Fruit fly (Drosophila melanogaster): ENCODE data around the gene MED30.

Gene MED30

dm6 chr3L:640324-640974, 13.4 kb downstream of the MED30 start (continued):
- no peak for TF ChIP-seq cg (GFP tag; optimal IDR thresholded peaks at IDR 0.05)
- peak; percentile 90 for TF ChIP-seq Spps (tag; optimal IDR thresholded peaks at IDR 0.05)
- TF ChIP-seq CG14050 (GFP tag; IDR thresholded peaks at IDR 0.05), result no peak; the same call in 2 of the 3 replicates
- peak; percentile 47 for TF ChIP-seq Hmx (GFP tag; optimal IDR thresholded peaks at IDR 0.05)
- peak; percentile 82 for TF ChIP-seq Sox100B (GFP tag; optimal IDR thresholded peaks at IDR 0.05)
- TF ChIP-seq sd (tag; optimal IDR thresholded peaks at IDR 0.05), result no peak
- TF ChIP-seq CG7987 (GFP tag; optimal IDR thresholded peaks at IDR 0.05), result peak; percentile 1
- TF ChIP-seq CG17829 (tag; optimal IDR thresholded peaks at IDR 0.05), result peak; percentile 92
- peak; percentile 25 for TF ChIP-seq luna (GFP tag; optimal IDR thresholded peaks at IDR 0.05)
- peak; percentile 16 for TF ChIP-seq Nf-YC (tag; optimal IDR thresholded peaks at IDR 0.05)
- TF ChIP-seq Asciz (GFP tag; optimal IDR thresholded peaks at IDR 0.05), result peak; percentile 88
- TF ChIP-seq CG13624 (GFP tag; optimal IDR thresholded peaks at IDR 0.05), result peak; percentile 76
- peak; percentile 36 for TF ChIP-seq run (tag; optimal IDR thresholded peaks at IDR 0.05)
- peak; percentile 88 for TF ChIP-seq CG8765 (GFP tag; IDR thresholded peaks at IDR 0.05)
- TF ChIP-seq slou (GFP tag; optimal IDR thresholded peaks at IDR 0.05), result peak; percentile 40
- TF ChIP-seq dm (GFP tag; optimal IDR thresholded peaks at IDR 0.05), result peak; percentile 74
- TF ChIP-seq CG2712 (tag; optimal IDR thresholded peaks at IDR 0.05), result peak; percentile 92
- TF ChIP-seq cad (GFP tag; optimal IDR thresholded peaks at IDR 0.05), result peak; percentile 15
- peak; percentile 7 for TF ChIP-seq CG31365 (tag; optimal IDR thresholded peaks at IDR 0.05)
- TF ChIP-seq sqz (GFP tag; optimal IDR thresholded peaks at IDR 0.05), result peak; percentile 61
- peak; percentile 87 for TF ChIP-seq Chrac-16 (GFP tag; optimal IDR thresholded peaks at IDR 0.05)
- peak; percentile 83 for TF ChIP-seq Six4 (GFP tag; optimal IDR thresholded peaks at IDR 0.05)
- TF ChIP-seq Sry-δ (GFP tag; optimal IDR thresholded peaks at IDR 0.05), result peak; percentile 47
- peak; percentile 85 to 86 for TF ChIP-seq dpn (GFP tag; optimal IDR thresholded peaks at IDR 0.05)
- peak; percentile 55 for TF ChIP-seq CG9215 (GFP tag; IDR thresholded peaks at IDR 0.05)
- TF ChIP-seq CG10274 (GFP tag; optimal IDR thresholded peaks at IDR 0.05), result no peak
- peak; percentile 51 for TF ChIP-seq Hey (tag; optimal IDR thresholded peaks at IDR 0.05)
- TF ChIP-seq kay (GFP tag; optimal IDR thresholded peaks at IDR 0.05), result peak; percentile 63
- TF ChIP-seq CG6654 (GFP tag; optimal IDR thresholded peaks at IDR 0.05), result peak; percentile 45
- TF ChIP-seq unc-4 (GFP tag; IDR thresholded peaks at IDR 0.05; ENCODE audit: partially characterized antibody), result no peak
- TF ChIP-seq CG11504 (tag; optimal IDR thresholded peaks at IDR 0.05), result peak; percentile 84
- TF ChIP-seq Deaf1 (tag; optimal IDR thresholded peaks at IDR 0.05), result no peak
- TF ChIP-seq CG11560 (tag; IDR thresholded peaks at IDR 0.05), result no peak
- TF ChIP-seq CG4730 (GFP tag; IDR thresholded peaks at IDR 0.05), result peak; percentile 30; the same call in 1 of the 2 replicates
- peak; percentile 66 for TF ChIP-seq danr (GFP tag; IDR thresholded peaks at IDR 0.05)
- no peak for TF ChIP-seq CG42726 (GFP tag; IDR thresholded peaks at IDR 0.05; ENCODE audit: partially characterized antibody)
- no peak for TF ChIP-seq C15 (GFP tag; IDR thresholded peaks at IDR 0.05)
- TF ChIP-seq Abd-B (GFP tag; optimal IDR thresholded peaks at IDR 0.05), result peak; percentile 66
- TF ChIP-seq CG14441 (GFP tag; IDR thresholded peaks at IDR 0.05), result peak; percentile 71
- TF ChIP-seq CG18476 (GFP tag; optimal IDR thresholded peaks at IDR 0.05), result peak; percentile 77
- peak; percentile 91 for TF ChIP-seq Xrp1 (GFP tag; IDR thresholded peaks at IDR 0.05)
- peak; percentile 78 for TF ChIP-seq pfk (GFP tag; optimal IDR thresholded peaks at IDR 0.05)
- TF ChIP-seq CG4360 (GFP tag; IDR thresholded peaks at IDR 0.05), result peak; percentile 7; the same call in 1 of the 2 replicates
- peak; percentile 83 for TF ChIP-seq disco-r (GFP tag; optimal IDR thresholded peaks at IDR 0.05)
- peak; percentile 71 for TF ChIP-seq CG14965 (GFP tag; optimal IDR thresholded peaks at IDR 0.05; ENCODE audit: borderline replicate concordance)
- TF ChIP-seq knrl (GFP tag; IDR thresholded peaks at IDR 0.05; ENCODE audit: partially characterized antibody), result no peak
- peak; percentile 82 for TF ChIP-seq CG7786 (GFP tag; optimal IDR thresholded peaks at IDR 0.05)
- no peak for TF ChIP-seq ftz-f1 (GFP tag; optimal IDR thresholded peaks at IDR 0.05)
- peak; percentile 66 for TF ChIP-seq CG3065 (GFP tag; optimal IDR thresholded peaks at IDR 0.05)
- TF ChIP-seq CG18262 (tag; optimal IDR thresholded peaks at IDR 0.05), result peak; percentile 92

Measured in whole organism, embryonic.